Worm (Caenorhabditis elegans): Measurements from ENCODE around the gene mnr-1.

- TF ChIP-seq pes-1 (GFP tag; IDR thresholded peaks at IDR 0.05): no peak
- TF ChIP-seq flt-1 (GFP tag; IDR thresholded peaks at IDR 0.05): no peak
- TF ChIP-seq F13C5.2 (tag; optimal IDR thresholded peaks at IDR 0.05): no peak
- TF ChIP-seq ama-1 (optimal IDR thresholded peaks at IDR 0.05): no peak
- no peak for TF ChIP-seq scrt-1 (GFP tag; IDR thresholded peaks at IDR 0.05)
Measured at ce11 chrV:20655174-20655573, 724 bp downstream of the mnr-1 start.

All from whole organism, early embryonic.